Worm (Caenorhabditis elegans) whole organism, L4/young adult: Measurements from ENCODE around the gene rars-1.

Experiments
- W03F9.2 ChIP-seq: fragments of 150-350 bp; optimal IDR thresholded peaks from 2 replicates; lab custom pipeline; 2014; ENCODE audit warnings: missing biosample characterization, missing genetic modification characterization
- dao-5 ChIP-seq: sonication (generic microtip); optimal IDR thresholded peaks from 2 replicates; lab custom pipeline; 2016; ENCODE audit warnings: missing genotype, missing genetic modification characterization, moderate library complexity, missing compliant biosample characterization
- him-1 ChIP-seq: sonication (generic microtip); optimal IDR thresholded peaks from 2 replicates; lab custom pipeline; 2016; ENCODE audit warnings: missing genotype, missing genetic modification reagents, missing genetic modification characterization, missing compliant biosample characterization

- TF ChIP-seq him-1 (no peak), dao-5 (no peak), W03F9.2 (tag; lab: Kevin White, UChicago) (no peak)
These were observed 15.3 kb upstream of the rars-1 start, which contains the start of the genes C26E6.12 and eri-9 for ce11 chrIII:4932203-4932699.
